Worm (Caenorhabditis elegans) whole organism, L3 larva: ENCODE data around the gene F45E1.1.

ENCODE experiments used
- ZK546.5 ChIP-seq: sonication (generic microtip); optimal IDR thresholded peaks from 2 replicates; lab custom pipeline; 2017; ENCODE audit warnings: missing biosample characterization, missing genetic modification characterization
- aly-2 ChIP-seq: fragments of 150-350 bp; optimal IDR thresholded peaks from 2 replicates; lab custom pipeline; 2014; ENCODE audit warnings: missing biosample characterization, missing genetic modification characterization
- ama-1 ChIP-seq: fragments of 150-350 bp; optimal IDR thresholded peaks from 2 replicates; lab custom pipeline; 2018
- ceh-28 ChIP-seq: fragments of 150-350 bp; optimal IDR thresholded peaks from 2 replicates; lab custom pipeline; 2014; ENCODE audit warnings: missing biosample characterization, missing genetic modification reagents, missing genetic modification characterization
- ceh-82 ChIP-seq: fragments of 150-350 bp; optimal IDR thresholded peaks from 2 replicates; lab custom pipeline; 2014; ENCODE audit warnings: missing biosample characterization, missing genetic modification characterization
- egl-27 ChIP-seq: sonication (generic microtip); optimal IDR thresholded peaks from 4 replicates; lab custom pipeline; 2017; ENCODE audit warnings: missing biosample characterization, missing genetic modification reagents, missing genetic modification characterization
- egl-5 ChIP-seq: fragments of 150-350 bp; optimal IDR thresholded peaks from 2 replicates; lab custom pipeline; 2017; ENCODE audit warnings: missing biosample characterization, missing genetic modification reagents, missing genetic modification characterization, inconsistent platforms
- elt-1 ChIP-seq: fragments of 150-350 bp; optimal IDR thresholded peaks from 2 replicates; lab custom pipeline; 2014; ENCODE audit warnings: missing biosample characterization, missing genetic modification characterization
- elt-2 ChIP-seq: sonication (generic microtip); optimal IDR thresholded peaks from 2 replicates; lab custom pipeline; 2016; ENCODE audit warnings: missing genetic modification reagents, mild to moderate bottlenecking, missing genetic modification characterization, missing compliant biosample characterization
- fkh-10 ChIP-seq: sonication (generic microtip); optimal IDR thresholded peaks from 2 replicates; lab custom pipeline; 2017; ENCODE audit warnings: missing biosample characterization, missing genetic modification reagents, missing genetic modification characterization
- fkh-2 ChIP-seq: fragments of 150-350 bp; optimal IDR thresholded peaks from 2 replicates; lab custom pipeline; 2014; ENCODE audit warnings: missing biosample characterization, missing genetic modification reagents, missing genetic modification characterization
- fos-1 ChIP-seq: fragments of 150-350 bp; optimal IDR thresholded peaks from 2 replicates; lab custom pipeline; 2014; ENCODE audit warnings: missing biosample characterization, missing genetic modification characterization
- hmg-11 ChIP-seq: sonication (generic microtip); optimal IDR thresholded peaks from 2 replicates; lab custom pipeline; 2016; ENCODE audit warnings: missing genetic modification characterization, missing compliant biosample characterization
- jun-1 ChIP-seq: fragments of 150-350 bp; optimal IDR thresholded peaks from 2 replicates; lab custom pipeline; 2014; ENCODE audit warnings: missing biosample characterization, missing genetic modification reagents, missing genetic modification characterization
- lin-15B ChIP-seq: fragments of 150-350 bp; optimal IDR thresholded peaks from 2 replicates; lab custom pipeline; 2014; ENCODE audit warnings: missing biosample characterization, missing genetic modification characterization
- lin-39 ChIP-seq: fragments of 150-350 bp; optimal IDR thresholded peaks from 2 replicates; lab custom pipeline; 2018; ENCODE audit warnings: missing biosample characterization, missing genetic modification reagents, missing genetic modification characterization
- mdl-1 ChIP-seq: fragments of 150-350 bp; optimal IDR thresholded peaks from 2 replicates; lab custom pipeline; 2014; ENCODE audit warnings: missing biosample characterization, missing genetic modification characterization
- mml-1 ChIP-seq: fragments of 150-350 bp; sonication (generic microtip); optimal IDR thresholded peaks from 3 replicates; lab custom pipeline; 2014; ENCODE audit warnings: missing biosample characterization, missing genetic modification characterization
- nfya-1 ChIP-seq: sonication (generic microtip); optimal IDR thresholded peaks from 2 replicates; lab custom pipeline; 2017; ENCODE audit warnings: missing genetic modification characterization, mild to moderate bottlenecking, missing compliant biosample characterization, antibody characterized with exemption, moderate library complexity; ENCODE audit not compliant: insufficient read depth
- nhr-11 ChIP-seq: fragments of 150-350 bp; optimal IDR thresholded peaks from 2 replicates; lab custom pipeline; 2014; ENCODE audit warnings: missing biosample characterization, missing genetic modification characterization
- nhr-12 ChIP-seq: fragments of 150-350 bp; optimal IDR thresholded peaks from 2 replicates; lab custom pipeline; 2014; ENCODE audit warnings: missing biosample characterization, missing genetic modification characterization
- nhr-23 ChIP-seq: fragments of 150-350 bp; optimal IDR thresholded peaks from 2 replicates; lab custom pipeline; 2014; ENCODE audit warnings: missing biosample characterization, missing genetic modification reagents, missing genetic modification characterization
- nhr-25 ChIP-seq: sonication (generic microtip); optimal IDR thresholded peaks from 2 replicates; lab custom pipeline; 2017; ENCODE audit warnings: missing biosample characterization, missing genetic modification characterization
- nhr-28 ChIP-seq: fragments of 150-350 bp; optimal IDR thresholded peaks from 2 replicates; lab custom pipeline; 2014; ENCODE audit warnings: missing biosample characterization, missing genetic modification characterization
- nhr-43 ChIP-seq: sonication (generic microtip); optimal IDR thresholded peaks from 2 replicates; lab custom pipeline; 2016; ENCODE audit warnings: mild to moderate bottlenecking, missing genetic modification characterization, missing compliant biosample characterization; ENCODE audit not compliant: poor library complexity, severe bottlenecking
- nhr-67 ChIP-seq: fragments of 150-350 bp; optimal IDR thresholded peaks from 2 replicates; lab custom pipeline; 2014; ENCODE audit warnings: missing biosample characterization, missing genetic modification characterization
- nhr-76 ChIP-seq: fragments of 150-350 bp; sonication (generic microtip); optimal IDR thresholded peaks from 5 replicates; lab custom pipeline; 2014; ENCODE audit warnings: missing biosample characterization, missing genetic modification characterization
- nhr-77 ChIP-seq: fragments of 150-350 bp; optimal IDR thresholded peaks from 2 replicates; lab custom pipeline; 2014; ENCODE audit warnings: missing biosample characterization, missing genetic modification characterization
- pha-4 ChIP-seq: fragments of 150-350 bp; optimal IDR thresholded peaks from 2 replicates; lab custom pipeline; 2014; ENCODE audit warnings: missing biosample characterization, missing genetic modification reagents, missing genetic modification characterization
- pqm-1 ChIP-seq: fragments of 150-350 bp; optimal IDR thresholded peaks from 2 replicates; lab custom pipeline; 2017; ENCODE audit warnings: missing biosample characterization, missing genetic modification characterization, inconsistent platforms
- sea-2 ChIP-seq: fragments of 150-350 bp; sonication (generic microtip); optimal IDR thresholded peaks from 4 replicates; lab custom pipeline; 2014; ENCODE audit warnings: missing biosample characterization, missing genetic modification reagents, missing genetic modification characterization
- skn-1 ChIP-seq: fragments of 150-350 bp; optimal IDR thresholded peaks from 2 replicates; lab custom pipeline; 2014; ENCODE audit warnings: missing biosample characterization, missing genetic modification characterization
- snpc-4 ChIP-seq: fragments of 150-350 bp; optimal IDR thresholded peaks from 2 replicates; lab custom pipeline; 2014; ENCODE audit warnings: missing biosample characterization, missing genetic modification characterization
- tbx-2 ChIP-seq: sonication (generic microtip); optimal IDR thresholded peaks from 2 replicates; lab custom pipeline; 2016; ENCODE audit warnings: mild to moderate bottlenecking, missing genetic modification characterization, missing compliant biosample characterization
- unc-39 ChIP-seq: sonication (generic microtip); optimal IDR thresholded peaks from 4 replicates; lab custom pipeline; 2017; ENCODE audit warnings: missing biosample characterization, missing genetic modification characterization
- unc-62 ChIP-seq: fragments of 150-350 bp; sonication (generic microtip); optimal IDR thresholded peaks from 4 replicates; lab custom pipeline; 2014; ENCODE audit warnings: missing biosample characterization, missing genetic modification reagents, missing genetic modification characterization
- zag-1 ChIP-seq: fragments of 150-350 bp; optimal IDR thresholded peaks from 2 replicates; lab custom pipeline; 2014; ENCODE audit warnings: missing biosample characterization, missing genetic modification characterization
- ztf-11 ChIP-seq: fragments of 150-350 bp; optimal IDR thresholded peaks from 2 replicates; lab custom pipeline; 2014; ENCODE audit warnings: missing biosample characterization, missing genetic modification characterization
- ztf-4 ChIP-seq: fragments of 150-350 bp; optimal IDR thresholded peaks from 2 replicates; lab custom pipeline; 2014; ENCODE audit warnings: missing biosample characterization, missing genetic modification characterization

F45E1.1 gene

ce11 chrX:8005967-8006366, 2.5 kb downstream of the F45E1.1 start:
- TF ChIP-seq ztf-4 (no peak), sea-2 (no peak), pha-4 (tag; lab: Kevin White, UChicago) (no peak), nhr-12 (tag; lab: Kevin White, UChicago) (no peak), mml-1 (no peak), elt-2 (tag; lab: Kevin White, UChicago) (no peak), skn-1 (tag; lab: Kevin White, UChicago) (no peak), unc-39 (no peak), egl-27 (tag; lab: Kevin White, UChicago) (no peak), lin-39 (tag; lab: Kevin White, UChicago) (no peak), fkh-10 (GFP tag; lab: Kevin White, UChicago) (no peak), aly-2 (no peak), tbx-2 (tag; lab: Kevin White, UChicago) (no peak), nhr-28 (tag; lab: Kevin White, UChicago) (no peak), nhr-11 (tag; lab: Kevin White, UChicago) (no peak), ama-1 (lab: Kevin White, UChicago) (no peak), ceh-82 (tag; lab: Kevin White, UChicago) (no peak), ZK546.5 (tag; lab: Kevin White, UChicago) (no peak)

- TF ChIP-seq nhr-12 (tag; lab: Kevin White, UChicago), result no peak
- peak; percentile 11 for TF ChIP-seq nhr-23
- TF ChIP-seq nhr-25 (tag; lab: Kevin White, UChicago), result peak; percentile 60
- no peak for TF ChIP-seq zag-1 (tag; lab: Kevin White, UChicago)
- no peak for TF ChIP-seq tbx-2 (tag; lab: Kevin White, UChicago)
- TF ChIP-seq ztf-4, result no peak
Measured at ce11 chrX:8010652-8011051, 7.2 kb downstream of the F45E1.1 start.

ce11 chrX:8014407-8015003, 11.0 kb downstream of the F45E1.1 start, which contains the start of gene unk-1:
Gene unk-1 (plus strand): TSS chrX:8014983.
- no peak for TF ChIP-seq nhr-11 (tag; lab: Kevin White, UChicago)
- TF ChIP-seq jun-1 (tag; lab: Kevin White, UChicago), result peak; percentile 35
- TF ChIP-seq skn-1 (tag; lab: Kevin White, UChicago), result peak; percentile 19
- TF ChIP-seq ceh-82 (tag; lab: Kevin White, UChicago), result no peak
- no peak for TF ChIP-seq nhr-76 (tag; lab: Kevin White, UChicago)
- TF ChIP-seq nhr-43 (tag; lab: Kevin White, UChicago), result no peak
- TF ChIP-seq unc-62 (GFP tag; lab: Kevin White, UChicago), result no peak
- TF ChIP-seq ztf-4, result no peak
- no peak for TF ChIP-seq lin-39 (tag; lab: Kevin White, UChicago)
- TF ChIP-seq nhr-77 (tag; lab: Kevin White, UChicago), result no peak
- peak; percentile 43 for TF ChIP-seq pqm-1 (tag; lab: Kevin White, UChicago)
- no peak for TF ChIP-seq hmg-11
- no peak for TF ChIP-seq fkh-2 (tag; lab: Kevin White, UChicago)
- TF ChIP-seq lin-15B (tag; lab: Kevin White, UChicago), result no peak
- TF ChIP-seq nhr-67 (tag; lab: Kevin White, UChicago), result no peak
- TF ChIP-seq nhr-28 (tag; lab: Kevin White, UChicago), result no peak
- peak; percentile 47 for TF ChIP-seq pha-4 (tag; lab: Kevin White, UChicago)
- peak; percentile 91 for TF ChIP-seq elt-2 (tag; lab: Kevin White, UChicago)
- no peak for TF ChIP-seq tbx-2 (tag; lab: Kevin White, UChicago)
- TF ChIP-seq elt-1, result no peak
- no peak for TF ChIP-seq mdl-1 (tag; lab: Kevin White, UChicago)
- no peak for TF ChIP-seq nfya-1
- no peak for TF ChIP-seq snpc-4 (tag; lab: Kevin White, UChicago)
- no peak for TF ChIP-seq fos-1 (tag; lab: Kevin White, UChicago)
- no peak for TF ChIP-seq ztf-11
- no peak for TF ChIP-seq aly-2
- TF ChIP-seq ceh-28 (tag; lab: Kevin White, UChicago), result peak; percentile 34
- no peak for TF ChIP-seq egl-5 (tag; lab: Kevin White, UChicago)
- no peak for TF ChIP-seq sea-2
- TF ChIP-seq, all 47 proteins: peak for 6
